Fruit fly (Drosophila melanogaster) S2 (cell line): Measurements from ENCODE around the gene Gyc88E.

Experiments used
- CG8478 ChIP-seq: fragments of >200 bp; optimal IDR thresholded peaks from 2 replicates; lab custom pipeline; 2018
- CTCF ChIP-seq, 2 experiments: fragments of >200 bp; optimal IDR thresholded peaks; 2 replicates each; lab custom pipeline; 2018

Gene Gyc88E

DNA sequence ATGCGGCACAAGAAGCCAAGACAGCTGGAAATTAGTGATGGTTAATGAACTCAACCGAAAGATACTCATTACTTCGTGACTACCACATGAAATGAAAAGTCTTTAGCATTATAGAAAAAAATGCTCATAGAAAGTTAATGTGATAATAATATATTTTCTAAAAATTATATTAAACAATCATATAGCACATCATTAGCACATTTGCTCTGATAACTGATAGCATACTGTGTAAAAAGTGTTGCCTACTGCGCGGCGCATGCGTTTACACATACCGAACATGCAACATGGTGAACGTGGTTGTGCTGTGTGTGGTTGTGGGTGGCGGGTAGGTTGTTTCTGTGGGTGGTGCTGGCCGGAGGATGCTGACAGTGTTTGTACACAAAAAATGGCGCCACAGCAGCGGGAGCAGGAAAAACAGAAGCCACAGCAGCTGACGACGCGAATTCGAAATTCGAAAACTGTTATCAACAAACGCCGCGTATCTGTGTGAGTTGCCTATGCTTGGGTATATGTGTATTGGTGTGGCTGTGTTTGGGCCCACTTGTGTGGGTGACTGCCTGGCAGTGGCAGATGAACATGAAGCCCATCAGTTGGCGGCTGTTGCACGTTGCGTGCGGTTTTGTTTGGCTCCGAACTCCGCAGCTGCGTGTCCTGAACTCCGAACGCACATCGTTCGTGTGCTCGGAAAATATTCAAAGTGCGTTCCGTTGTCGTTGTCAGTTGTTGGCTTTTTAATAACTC, at the start of gene Gyc88E:
Gyc88E (plus strand) TSS at position 604 of the 741 bp plus-strand sequence.
- TF ChIP-seq CTCF (optimal IDR thresholded peaks at IDR 0.05; lab: Kevin White, UChicago) (no peak), CG8478 (lab: Kevin White, UChicago) (no peak)

DNA sequence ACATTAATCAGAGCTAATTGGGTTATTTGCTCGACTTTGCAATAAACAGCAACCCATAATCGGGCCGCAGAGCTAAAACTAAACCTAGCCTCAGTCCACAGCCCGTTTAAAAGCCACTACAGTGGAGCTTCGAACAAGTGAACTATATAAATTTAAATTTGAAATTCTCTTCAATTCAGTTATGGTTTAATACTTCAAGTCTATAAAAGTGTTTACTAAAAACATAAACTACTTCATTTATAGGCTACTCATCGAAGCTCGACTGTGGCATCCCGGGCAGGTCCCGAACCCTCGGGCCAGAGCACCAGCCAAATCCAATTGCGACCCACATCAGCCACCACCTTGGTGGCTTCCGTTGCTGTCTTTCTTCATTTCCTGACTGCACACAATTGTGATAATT, 40.0 kb upstream of the Gyc88E start:
- TF ChIP-seq CG8478 (lab: Kevin White, UChicago) (no peak), CTCF (optimal IDR thresholded peaks at IDR 0.05; lab: Kevin White, UChicago) (no peak)

DNA sequence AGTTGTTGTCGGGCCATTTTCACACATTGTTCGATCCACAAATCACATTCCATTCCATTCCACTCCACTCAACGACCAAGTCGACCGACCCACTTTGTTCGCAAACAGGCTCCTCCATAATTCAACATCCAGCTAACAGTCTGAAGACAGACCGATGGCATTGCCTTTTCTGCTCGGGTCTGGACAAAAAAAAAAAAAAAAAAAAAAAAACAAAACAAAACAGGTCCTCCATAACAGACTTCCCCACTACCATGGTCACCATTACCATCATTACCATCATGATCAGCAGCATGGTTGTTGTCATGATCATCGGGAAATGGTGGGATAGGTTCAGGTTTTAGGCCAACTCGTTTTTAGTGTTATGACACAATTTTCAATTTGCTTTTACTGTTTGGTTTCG, 37.9 kb upstream of the Gyc88E start:
- no peak for TF ChIP-seq CTCF (optimal IDR thresholded peaks at IDR 0.05; lab: Kevin White, UChicago)
- TF ChIP-seq CG8478 (lab: Kevin White, UChicago), result no peak

DNA sequence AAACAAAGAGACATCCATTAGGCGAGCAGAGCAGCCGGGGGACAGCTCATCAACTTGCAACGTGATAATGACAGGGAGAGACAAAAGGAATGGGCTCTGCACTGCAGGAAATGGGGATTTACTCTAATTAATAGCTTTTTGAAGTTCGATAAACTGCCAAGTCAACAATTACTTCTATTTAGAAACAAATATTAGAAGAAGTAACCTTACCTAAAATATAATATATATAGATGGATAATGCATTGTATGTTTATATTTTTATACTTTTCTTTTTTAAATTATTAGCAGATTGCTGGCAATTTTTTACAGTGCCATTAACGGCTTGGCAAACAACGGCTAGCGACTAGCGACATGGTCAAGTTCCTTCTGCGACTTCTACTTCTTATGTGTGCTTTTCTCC, 36.6 kb upstream of the Gyc88E start:
- TF ChIP-seq CTCF (optimal IDR thresholded peaks at IDR 0.05; lab: Kevin White, UChicago) (no peak), CG8478 (lab: Kevin White, UChicago) (no peak)

DNA sequence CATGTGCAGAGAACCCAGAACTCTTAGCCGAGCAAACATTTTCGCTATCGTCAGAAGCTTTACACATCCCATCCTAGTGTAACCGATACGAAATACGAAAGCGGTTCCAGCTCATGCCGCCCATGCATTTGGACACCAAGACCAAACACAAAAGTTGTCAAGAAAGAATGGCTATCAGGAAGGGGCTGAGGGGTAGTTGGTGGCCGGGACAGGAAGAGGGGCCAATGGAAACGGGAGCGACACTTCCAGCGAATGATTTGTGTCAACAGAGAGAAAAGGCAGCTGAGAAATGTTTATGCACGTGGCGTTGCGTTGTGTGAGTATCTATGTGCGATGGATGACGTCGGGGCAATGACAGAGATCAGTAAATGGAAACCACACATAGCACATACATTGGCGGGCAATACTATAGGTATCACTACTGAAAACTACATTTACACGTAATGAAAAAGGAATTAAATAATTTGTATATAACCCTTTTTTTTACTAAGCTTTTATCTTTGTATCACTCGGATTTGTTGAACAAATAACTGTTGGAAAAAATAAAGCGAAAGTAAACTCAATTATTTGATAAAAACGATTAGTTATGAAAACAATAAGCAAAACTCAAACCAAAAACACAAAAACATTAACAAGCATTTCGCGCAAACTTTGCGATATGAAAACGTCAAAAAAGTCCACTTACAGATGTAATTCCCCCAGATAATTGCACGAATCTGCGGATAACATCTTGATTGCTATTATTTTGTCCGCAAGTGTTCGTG, 35.5 kb upstream of the Gyc88E start:
- TF ChIP-seq CTCF (optimal IDR thresholded peaks at IDR 0.05; lab: Kevin White, UChicago), result no peak
- no peak for TF ChIP-seq CG8478 (lab: Kevin White, UChicago)

DNA sequence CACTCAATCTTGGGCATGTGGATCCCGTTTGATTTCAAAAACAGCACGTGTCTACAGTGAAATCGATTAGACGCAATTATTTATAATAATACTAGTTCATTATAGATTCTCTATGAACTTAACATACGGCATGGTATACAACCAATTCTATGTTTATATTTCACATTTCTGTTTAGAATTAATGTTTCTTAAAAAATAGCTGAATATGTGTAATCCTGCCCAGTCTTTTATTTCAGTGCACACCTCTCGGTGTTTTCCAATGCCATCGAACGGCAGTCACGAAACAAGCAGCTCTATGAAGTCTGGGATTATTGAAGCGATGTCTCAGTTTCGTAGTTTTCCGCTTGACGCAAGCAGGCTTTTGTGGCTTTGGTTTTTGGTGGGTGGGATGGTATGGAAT, 32.4 kb upstream of the Gyc88E start:
- TF ChIP-seq CG8478 (lab: Kevin White, UChicago), result no peak
- no peak for TF ChIP-seq CTCF (optimal IDR thresholded peaks at IDR 0.05; lab: Kevin White, UChicago)

DNA sequence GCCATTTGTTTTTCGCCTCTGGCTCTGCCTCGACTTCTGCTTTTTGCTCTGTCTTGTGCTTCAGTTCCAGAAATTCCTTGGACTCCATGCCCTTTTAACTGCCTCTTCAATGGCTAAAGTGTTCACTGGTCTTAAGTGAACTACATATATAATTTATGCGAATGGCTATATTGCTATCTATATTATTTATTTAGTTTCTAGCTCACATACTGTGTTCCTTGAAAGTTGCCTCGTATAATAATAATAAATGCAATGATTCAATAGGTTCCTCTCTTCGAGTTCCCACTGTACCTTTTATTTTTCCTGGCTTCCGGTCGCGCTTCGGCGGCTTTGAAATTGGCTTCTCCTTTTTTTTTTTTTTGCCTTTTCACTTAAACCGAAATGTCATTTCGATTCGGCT, 30.4 kb upstream of the Gyc88E start:
- TF ChIP-seq CG8478 (lab: Kevin White, UChicago) (no peak), CTCF (optimal IDR thresholded peaks at IDR 0.05; lab: Kevin White, UChicago) (no peak)

DNA sequence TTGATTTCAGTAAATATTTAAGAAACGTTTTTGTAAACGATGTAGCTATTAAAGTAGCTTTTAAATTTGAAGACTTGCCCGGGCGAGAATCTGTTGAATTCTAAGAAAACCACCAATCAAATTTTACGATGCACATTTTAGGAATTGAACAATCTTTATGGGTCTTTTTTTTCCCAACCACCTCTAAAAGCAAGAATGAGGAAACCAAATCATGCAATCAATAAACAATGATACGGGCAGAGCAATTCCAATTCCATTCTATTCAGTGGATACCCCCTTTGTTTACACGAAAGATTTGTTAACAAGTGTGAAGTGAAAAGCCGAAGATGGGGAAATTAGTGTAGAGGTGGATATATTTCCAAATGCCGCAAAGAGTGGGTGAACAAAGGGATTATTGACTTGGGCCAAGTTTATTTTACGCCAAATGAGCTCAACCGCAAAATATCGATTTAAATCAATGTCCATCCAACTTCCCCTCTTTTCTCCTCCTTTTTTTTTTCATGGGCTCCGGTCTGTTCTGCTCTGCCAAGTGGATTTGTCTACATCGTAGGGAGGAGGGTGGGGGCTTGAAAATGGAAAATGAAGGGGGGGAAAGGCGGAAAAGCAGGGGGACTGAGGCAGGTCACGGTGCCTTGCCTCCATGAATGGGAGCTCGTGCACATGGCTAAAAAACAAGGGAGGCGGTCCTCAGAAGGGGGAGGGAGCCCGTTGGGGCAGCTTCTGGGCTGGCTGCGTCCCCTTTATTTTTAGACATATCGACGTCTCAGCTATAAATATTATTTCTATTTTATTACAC, 28.4 kb upstream of the Gyc88E start:
- TF ChIP-seq CG8478 (lab: Kevin White, UChicago), result no peak
- no peak for TF ChIP-seq CTCF (optimal IDR thresholded peaks at IDR 0.05; lab: Kevin White, UChicago)

DNA sequence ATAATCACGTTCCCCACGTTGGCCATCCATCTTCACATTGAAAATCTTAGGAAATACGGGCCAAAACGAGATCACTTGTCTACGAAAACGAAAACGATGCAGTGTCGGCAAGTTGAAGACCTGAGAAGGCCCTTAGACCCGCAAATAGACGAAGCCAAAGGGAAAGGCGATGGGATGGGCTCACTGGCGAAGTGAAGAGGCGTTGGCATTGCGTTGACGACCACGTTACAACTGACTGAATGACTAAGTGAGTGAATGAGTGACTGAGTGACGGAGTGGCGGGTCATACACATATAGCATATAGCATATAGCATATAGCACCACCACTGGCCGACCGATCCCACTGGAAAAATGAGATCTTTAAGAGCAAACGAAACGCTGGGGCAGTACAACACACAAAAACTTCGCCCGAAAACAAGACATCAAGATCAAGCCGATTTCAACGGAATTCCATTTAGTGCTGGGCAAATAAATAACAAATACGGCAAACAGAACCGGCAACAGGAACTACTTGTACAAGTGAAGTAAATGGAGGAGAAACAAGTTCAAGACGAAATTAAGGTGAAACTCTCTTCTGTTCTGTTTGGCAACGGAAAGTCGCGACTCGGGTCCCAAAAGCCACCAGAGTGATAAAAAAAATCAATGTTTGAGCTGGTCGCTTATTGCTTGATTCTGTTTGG, 27.0 kb upstream of the Gyc88E start:
- TF ChIP-seq CTCF (optimal IDR thresholded peaks at IDR 0.05; lab: Kevin White, UChicago), result no peak
- no peak for TF ChIP-seq CG8478 (lab: Kevin White, UChicago)

DNA sequence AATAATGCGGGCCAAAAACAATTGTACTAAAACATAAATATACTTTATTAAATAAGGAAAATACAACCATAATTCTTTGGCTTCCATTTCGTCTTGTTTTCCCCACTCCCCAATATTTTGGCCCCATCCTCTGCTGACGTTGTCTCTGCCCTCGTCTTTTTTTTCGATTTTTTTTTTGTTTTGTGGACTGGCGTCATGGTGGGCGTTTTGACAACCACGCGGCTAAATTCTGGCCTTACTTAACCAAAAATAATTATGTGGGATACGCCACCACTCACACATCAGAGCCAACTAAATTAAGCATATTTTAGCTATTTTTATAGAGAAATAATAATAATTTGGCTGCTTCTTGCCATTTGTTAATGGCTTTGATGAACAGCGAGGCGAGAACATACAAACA, 25.6 kb upstream of the Gyc88E start:
- no peak for TF ChIP-seq CG8478 (lab: Kevin White, UChicago)
- TF ChIP-seq CTCF (optimal IDR thresholded peaks at IDR 0.05; lab: Kevin White, UChicago), result no peak

DNA sequence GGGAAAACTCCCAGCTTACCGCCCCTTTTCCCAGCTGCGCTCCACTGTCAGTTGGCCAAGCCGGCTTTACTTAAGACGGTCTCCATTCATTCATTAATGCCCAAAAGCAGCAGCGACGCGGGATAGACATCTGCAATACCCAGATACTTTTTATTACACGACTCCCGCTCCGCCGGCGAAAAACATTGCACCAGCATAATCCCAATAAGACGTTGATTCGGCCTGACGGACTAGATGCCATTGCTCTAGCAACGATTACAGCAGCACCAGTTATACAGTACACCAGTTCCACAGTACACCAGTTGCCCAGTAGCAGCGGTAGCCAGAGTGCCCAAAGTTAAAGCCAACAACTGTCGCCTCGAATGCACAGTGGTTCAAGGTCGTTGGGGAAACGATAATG, 24.4 kb upstream of the Gyc88E start:
- TF ChIP-seq CTCF (optimal IDR thresholded peaks at IDR 0.05; lab: Kevin White, UChicago), result no peak
- no peak for TF ChIP-seq CG8478 (lab: Kevin White, UChicago)

DNA sequence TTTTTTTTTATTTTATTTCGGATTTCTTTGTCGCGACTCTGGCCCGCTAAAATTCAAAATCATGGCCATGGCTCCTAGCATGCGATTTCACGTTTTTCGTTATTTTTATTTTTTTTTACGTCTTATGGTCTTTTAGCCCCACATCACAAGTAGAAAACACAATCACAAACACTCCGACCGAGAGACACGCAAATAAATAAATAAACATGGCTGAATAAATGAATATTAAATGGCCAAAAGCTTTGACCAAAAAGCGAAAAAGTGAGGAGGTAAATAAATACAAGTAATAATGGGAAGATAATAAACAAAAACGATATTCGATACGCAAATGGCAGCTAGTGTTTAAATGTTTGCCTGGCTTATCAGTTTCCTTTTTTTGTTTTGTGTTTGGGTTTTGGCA, 22.1 kb upstream of the Gyc88E start:
- TF ChIP-seq CG8478 (lab: Kevin White, UChicago), result no peak
- no peak for TF ChIP-seq CTCF (optimal IDR thresholded peaks at IDR 0.05; lab: Kevin White, UChicago)

DNA sequence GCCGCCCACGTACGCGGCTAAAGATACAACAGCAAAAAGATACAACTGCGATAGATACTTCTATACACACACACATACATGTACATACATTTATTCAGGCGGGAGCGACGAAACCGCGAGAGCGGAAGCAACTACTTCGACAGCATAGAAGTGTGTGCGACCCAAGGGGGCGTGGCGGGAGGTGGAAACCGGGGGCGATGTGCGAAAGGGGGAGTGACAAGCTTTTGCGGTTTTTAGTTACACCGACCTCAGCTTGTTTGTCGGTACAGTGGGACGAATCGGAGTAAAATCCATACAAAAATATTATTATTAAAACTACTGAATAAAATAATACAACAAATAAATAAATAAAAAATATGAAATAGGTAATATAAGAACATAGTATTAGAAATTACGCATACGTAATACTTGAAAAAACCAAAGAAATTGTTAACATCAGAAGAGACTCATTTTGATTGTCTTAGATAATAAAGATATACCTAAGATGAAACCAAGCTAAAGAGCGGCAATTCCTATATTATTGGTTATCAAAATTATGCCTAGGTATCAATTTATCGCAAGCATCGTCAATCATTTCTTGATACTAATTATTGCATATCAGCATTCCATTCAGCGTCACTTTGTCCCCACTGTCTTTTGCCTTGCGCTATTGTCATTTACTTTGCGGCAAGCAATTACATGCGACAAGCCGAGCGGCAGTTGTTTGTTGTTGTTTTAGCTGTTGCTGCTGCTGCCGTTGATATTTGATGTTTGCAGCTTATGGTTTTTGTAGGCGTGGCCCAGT, 21.3 kb upstream of the Gyc88E start:
- TF ChIP-seq CTCF (optimal IDR thresholded peaks at IDR 0.05; lab: Kevin White, UChicago), result no peak
- no peak for TF ChIP-seq CG8478 (lab: Kevin White, UChicago)
